Fruit fly (Drosophila melanogaster): Measurements from ENCODE around the gene Syx17.

Gene Syx17

DNA sequence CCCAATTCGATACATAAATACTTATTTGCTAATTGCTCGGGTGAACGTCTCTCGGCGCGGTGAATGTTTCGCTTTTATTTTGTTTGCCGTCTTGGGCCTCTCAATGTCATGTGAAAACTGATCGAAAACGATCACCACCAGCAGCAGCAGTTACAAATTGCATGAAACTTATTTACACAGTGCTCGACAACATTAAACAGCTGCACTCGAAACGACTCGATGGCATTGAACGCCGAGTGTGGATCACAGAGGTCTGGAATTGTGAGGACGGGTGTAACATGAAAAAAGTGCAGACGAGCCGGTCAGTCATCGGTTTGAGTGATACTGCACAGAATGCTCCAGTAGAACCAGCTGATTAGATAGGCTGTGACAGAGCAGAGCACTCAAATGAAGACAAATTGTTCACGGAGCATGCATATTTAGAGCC lies 45.6 kb upstream of the Syx17 start (continued):
- TF ChIP-seq slbo (GFP tag; IDR thresholded peaks at IDR 0.05): no peak
- TF ChIP-seq ATbp (GFP tag; optimal IDR thresholded peaks at IDR 0.05): peak; percentile 58
- no peak for TF ChIP-seq CG4360 (GFP tag; IDR thresholded peaks at IDR 0.05)
- no peak for TF ChIP-seq Myb (GFP tag; optimal IDR thresholded peaks at IDR 0.05)
- no peak for TF ChIP-seq hkb (optimal IDR thresholded peaks at IDR 0.05)
- TF ChIP-seq hkb (GFP tag; IDR thresholded peaks at IDR 0.05): peak; percentile 27; the same call in 1 of the 2 replicates
- TF ChIP-seq Rx (GFP tag; IDR thresholded peaks at IDR 0.05): no peak
- peak; percentile 14 for TF ChIP-seq CG3407 (GFP tag; optimal IDR thresholded peaks at IDR 0.05)
- no peak for TF ChIP-seq CG8359 (GFP tag; optimal IDR thresholded peaks at IDR 0.05; ENCODE audit: borderline replicate concordance)
- peak; percentile 45 for TF ChIP-seq CG4707 (GFP tag; optimal IDR thresholded peaks at IDR 0.05)
- TF ChIP-seq D (optimal IDR thresholded peaks at IDR 0.05): no peak
- no peak for TF ChIP-seq D (GFP tag; optimal IDR thresholded peaks at IDR 0.05)
- TF ChIP-seq CG6254 (GFP tag; optimal IDR thresholded peaks at IDR 0.05): no peak
- no peak for TF ChIP-seq CG8924 (tag; optimal IDR thresholded peaks at IDR 0.05)
- no peak for TF ChIP-seq CG13287 (GFP tag; IDR thresholded peaks at IDR 0.05; ENCODE audit: partially characterized antibody)
- TF ChIP-seq ERR (GFP tag; optimal IDR thresholded peaks at IDR 0.05): no peak
- no peak for TF ChIP-seq so (GFP tag; IDR thresholded peaks at IDR 0.05)
- TF ChIP-seq ara (GFP tag; IDR thresholded peaks at IDR 0.05): peak; percentile 41; the same call in 1 of the 2 replicates
- no peak for TF ChIP-seq CG32772 (GFP tag; IDR thresholded peaks at IDR 0.05)
- no peak for TF ChIP-seq CG6654 (GFP tag; optimal IDR thresholded peaks at IDR 0.05)
- no peak for TF ChIP-seq usp (GFP tag; optimal IDR thresholded peaks at IDR 0.05)
- no peak for TF ChIP-seq unpg (GFP tag; optimal IDR thresholded peaks at IDR 0.05)
- no peak for TF ChIP-seq gsb (GFP tag; IDR thresholded peaks at IDR 0.05)
- TF ChIP-seq CG8388 (GFP tag; optimal IDR thresholded peaks at IDR 0.05): peak; percentile 66
- TF ChIP-seq mirr (GFP tag; optimal IDR thresholded peaks at IDR 0.05): no peak
- TF ChIP-seq odd (GFP tag; optimal IDR thresholded peaks at IDR 0.05): no peak
- TF ChIP-seq CG14441 (GFP tag; IDR thresholded peaks at IDR 0.05): no peak
- no peak for TF ChIP-seq CG15696 (tag; optimal IDR thresholded peaks at IDR 0.05)
- TF ChIP-seq zen2 (GFP tag; IDR thresholded peaks at IDR 0.05; ENCODE audit: partially characterized antibody): no peak
- no peak for TF ChIP-seq org-1 (GFP tag; optimal IDR thresholded peaks at IDR 0.05)
- no peak for TF ChIP-seq ttk (GFP tag; IDR thresholded peaks at IDR 0.05)
- TF ChIP-seq Jarid2 (GFP tag; optimal IDR thresholded peaks at IDR 0.05): no peak
- no peak for TF ChIP-seq CG34376 (GFP tag; optimal IDR thresholded peaks at IDR 0.05)
- no peak for TF ChIP-seq CG8478 (optimal IDR thresholded peaks at IDR 0.05)
- no peak for TF ChIP-seq HHEX (GFP tag; optimal IDR thresholded peaks at IDR 0.05)
- TF ChIP-seq CG17361 (GFP tag; IDR thresholded peaks at IDR 0.05): no peak
- no peak for TF ChIP-seq CrebB (tag; optimal IDR thresholded peaks at IDR 0.05)
- TF ChIP-seq chn (GFP tag; optimal IDR thresholded peaks at IDR 0.05): no peak
- TF ChIP-seq btn (GFP tag; optimal IDR thresholded peaks at IDR 0.05): no peak
- TF ChIP-seq CG9609 (GFP tag; optimal IDR thresholded peaks at IDR 0.05): no peak
- no peak for TF ChIP-seq CG1832 (GFP tag; optimal IDR thresholded peaks at IDR 0.05)
- no peak for TF ChIP-seq Hand (GFP tag; optimal IDR thresholded peaks at IDR 0.05)
- no peak for TF ChIP-seq CG9727 (GFP tag; optimal IDR thresholded peaks at IDR 0.05)
- no peak for TF ChIP-seq CG9817 (tag; optimal IDR thresholded peaks at IDR 0.05)
- no peak for TF ChIP-seq CG3065 (GFP tag; optimal IDR thresholded peaks at IDR 0.05)
- TF ChIP-seq Ptx1 (GFP tag; IDR thresholded peaks at IDR 0.05): no peak
- TF ChIP-seq gem (tag; optimal IDR thresholded peaks at IDR 0.05): no peak
- TF ChIP-seq fd102C (GFP tag; optimal IDR thresholded peaks at IDR 0.05): no peak
- no peak for TF ChIP-seq CG6689 (GFP tag; IDR thresholded peaks at IDR 0.05)
- no peak for TF ChIP-seq CG14667 (GFP tag; IDR thresholded peaks at IDR 0.05)
- TF ChIP-seq CG10565 (GFP tag; optimal IDR thresholded peaks at IDR 0.05): no peak
- TF ChIP-seq Doc3 (GFP tag; IDR thresholded peaks at IDR 0.05; ENCODE audit: partially characterized antibody): no peak
- peak; percentile 17 for TF ChIP-seq fd64A (GFP tag; optimal IDR thresholded peaks at IDR 0.05)
